Worm (Caenorhabditis elegans) whole organism, midembryonic: ENCODE data around the gene H10E21.1.

Experiments
- T22C8.4 ChIP-seq: fragments of 200-800 bp; sonication (Bioruptor generic); IDR thresholded peaks from 2 replicates; pipeline ENCODE4 v1.3.6; 2022; ENCODE audit warnings: missing genetic modification characterization, missing compliant biosample characterization
- flt-1 ChIP-seq: fragments of 200-800 bp; sonication (Bioruptor generic); IDR thresholded peaks from 2 replicates; pipeline ENCODE4 v1.3.6; 2022; ENCODE audit warnings: missing genetic modification characterization, missing compliant biosample characterization
- klf-2 ChIP-seq: fragments of 200-800 bp; sonication (Bioruptor generic); conservative IDR thresholded peaks from 2 replicates; pipeline ENCODE4 v1.3.6; 2022; ENCODE audit warnings: missing genetic modification reagents, missing genetic modification characterization, missing compliant biosample characterization
- med-1 ChIP-seq: sonication (generic microtip); optimal IDR thresholded peaks from 2 replicates; lab custom pipeline; 2017; ENCODE audit warnings: missing genetic modification characterization, mild to moderate bottlenecking, missing compliant biosample characterization, antibody characterized with exemption, missing genetic modification reagents; ENCODE audit not compliant: insufficient read depth
- ref-1 ChIP-seq: fragments of 200-800 bp; sonication (Bioruptor generic); conservative IDR thresholded peaks from 2 replicates; pipeline ENCODE4 v1.3.6; 2022; ENCODE audit warnings: missing genetic modification reagents, missing genetic modification characterization, missing compliant biosample characterization
- tab-1 ChIP-seq: fragments of 200-800 bp; sonication (Bioruptor generic); IDR thresholded peaks from 2 replicates; pipeline ENCODE4 v1.3.6; 2022; ENCODE audit warnings: missing genetic modification characterization, missing compliant biosample characterization
- ztf-29 ChIP-seq: fragments of 200-800 bp; sonication (Bioruptor generic); IDR thresholded peaks from 2 replicates; pipeline ENCODE4 v1.3.6; 2022; ENCODE audit warnings: missing genetic modification reagents, missing genetic modification characterization, missing compliant biosample characterization

- TF ChIP-seq flt-1 (GFP tag; lab: Robert Waterston, UW) (no peak), med-1 (GFP tag; lab: Kevin White, UChicago) (no peak), tab-1 (GFP tag; lab: Robert Waterston, UW) (no peak), ref-1 (GFP tag; lab: Robert Waterston, UW) (no peak), klf-2 (GFP tag; lab: Robert Waterston, UW) (no peak), ztf-29 (GFP tag; lab: Robert Waterston, UW) (no peak), T22C8.4 (GFP tag; lab: Robert Waterston, UW) (no peak)
Observed at ce11 chrIII:39516-39915, 23.9 kb downstream of the H10E21.1 start.
